Worm (Caenorhabditis elegans): ENCODE results near the gene idpp-4.

Gene idpp-4

ce11 chrII:10367202-10367601 lies 45.9 kb downstream of the idpp-4 start, which contains the start of gene ceh-57:
Gene ceh-57, minus strand, starts transcription at chrII:10367296.
- TF ChIP-seq flt-1 (GFP tag; IDR thresholded peaks at IDR 0.05) (no peak), cog-1 (tag; optimal IDR thresholded peaks at IDR 0.05) (no peak), klf-2 (GFP tag; conservative IDR thresholded peaks at IDR 0.05) (no peak), T22C8.4 (GFP tag; IDR thresholded peaks at IDR 0.05) (no peak), med-1 (GFP tag; optimal IDR thresholded peaks at IDR 0.05; ENCODE audit: insufficient read depth) (no peak), ref-1 (GFP tag; conservative IDR thresholded peaks at IDR 0.05) (no peak), ztf-23 (GFP tag; IDR thresholded peaks at IDR 0.05) (no peak), tab-1 (GFP tag; IDR thresholded peaks at IDR 0.05) (no peak), ztf-29 (GFP tag; IDR thresholded peaks at IDR 0.05) (no peak)

- TF ChIP-seq tab-1 (GFP tag; IDR thresholded peaks at IDR 0.05), result 0 out of 2 replicates have a peak, but pooled peaks have one; percentile 18
- no peak for TF ChIP-seq med-1 (GFP tag; optimal IDR thresholded peaks at IDR 0.05; ENCODE audit: insufficient read depth)
Measured at ce11 chrII:10369547-10370028, 48.3 kb downstream of the idpp-4 start, which contains the start of gene ceh-58. Gene ceh-58, minus strand, starts transcription at chrII:10369597.

ce11 chrII:10370826-10371225 lies 49.6 kb downstream of the idpp-4 start:
- TF ChIP-seq ztf-29 (GFP tag; IDR thresholded peaks at IDR 0.05) (no peak), klf-2 (GFP tag; conservative IDR thresholded peaks at IDR 0.05) (no peak), flt-1 (GFP tag; IDR thresholded peaks at IDR 0.05) (no peak), ztf-23 (GFP tag; IDR thresholded peaks at IDR 0.05) (no peak), tab-1 (GFP tag; IDR thresholded peaks at IDR 0.05) (no peak), ref-1 (GFP tag; conservative IDR thresholded peaks at IDR 0.05) (no peak), cog-1 (tag; optimal IDR thresholded peaks at IDR 0.05) (no peak), med-1 (GFP tag; optimal IDR thresholded peaks at IDR 0.05; ENCODE audit: insufficient read depth) (no peak), T22C8.4 (GFP tag; IDR thresholded peaks at IDR 0.05) (no peak)

- TF ChIP-seq cog-1 (tag; optimal IDR thresholded peaks at IDR 0.05) (no peak), ztf-23 (GFP tag; IDR thresholded peaks at IDR 0.05) (no peak), flt-1 (GFP tag; IDR thresholded peaks at IDR 0.05) (no peak), T22C8.4 (GFP tag; IDR thresholded peaks at IDR 0.05) (no peak), tab-1 (GFP tag; IDR thresholded peaks at IDR 0.05) (no peak), klf-2 (GFP tag; conservative IDR thresholded peaks at IDR 0.05) (no peak)
Measured at ce11 chrII:10373016-10373415, 51.8 kb downstream of the idpp-4 start.

ce11 chrII:10373536-10374169 lies 52.4 kb downstream of the idpp-4 start:
- TF ChIP-seq flt-1 (GFP tag; IDR thresholded peaks at IDR 0.05), result no peak
- no peak for TF ChIP-seq ztf-23 (GFP tag; IDR thresholded peaks at IDR 0.05)
- TF ChIP-seq ref-1 (GFP tag; conservative IDR thresholded peaks at IDR 0.05), result no peak
- TF ChIP-seq tab-1 (GFP tag; IDR thresholded peaks at IDR 0.05), result no peak
- no peak for TF ChIP-seq klf-2 (GFP tag; conservative IDR thresholded peaks at IDR 0.05)
- TF ChIP-seq med-1 (GFP tag; optimal IDR thresholded peaks at IDR 0.05; ENCODE audit: insufficient read depth), result no peak
- no peak for TF ChIP-seq ztf-29 (GFP tag; IDR thresholded peaks at IDR 0.05)
- TF ChIP-seq cog-1 (tag; optimal IDR thresholded peaks at IDR 0.05), result no peak
- TF ChIP-seq T22C8.4 (GFP tag; IDR thresholded peaks at IDR 0.05), result no peak

Measured in whole organism, midembryonic.